Worm (Caenorhabditis elegans): ENCODE measurements around the gene ilcr-2.

Gene ilcr-2

ce11 chrII:5455650-5456355, 19.2 kb upstream of the ilcr-2 start, which contains the start of gene daz-1:
daz-1 (plus strand) TSS chrII:5456305.
- no peak for TF ChIP-seq saeg-2 (GFP tag; IDR thresholded peaks at IDR 0.05)
- TF ChIP-seq unc-62 (GFP tag; optimal IDR thresholded peaks at IDR 0.05 in 1 of 2) = peak in 1 of 2 experiments; percentile 91
- TF ChIP-seq unc-62 (tag; optimal IDR thresholded peaks at IDR 0.05) = no peak
- TF ChIP-seq unc-130 (GFP tag; optimal IDR thresholded peaks at IDR 0.05) = peak; percentile 18

- TF ChIP-seq mxl-3 (GFP tag; optimal IDR thresholded peaks at IDR 0.05) = peak; percentile 25
- peak; percentile 27 for TF ChIP-seq nhr-28 (tag; optimal IDR thresholded peaks at IDR 0.05)
- TF ChIP-seq F26F4.8 (GFP tag; conservative IDR thresholded peaks at IDR 0.05) = no peak
- TF ChIP-seq egl-27 (tag; optimal IDR thresholded peaks at IDR 0.05) = no peak
- no peak for TF ChIP-seq hlh-11 (tag; optimal IDR thresholded peaks at IDR 0.05)
Observed at ce11 chrII:5458683-5459410, 16.2 kb upstream of the ilcr-2 start.

ce11 chrII:5459534-5459933, 15.5 kb upstream of the ilcr-2 start:
- TF ChIP-seq cey-2 (tag; optimal IDR thresholded peaks at IDR 0.05; ENCODE audit: borderline replicate concordance, insufficient read depth) = no peak
- TF ChIP-seq nhr-28 (tag; optimal IDR thresholded peaks at IDR 0.05) = peak; percentile 55
- TF ChIP-seq hlh-11 (tag; optimal IDR thresholded peaks at IDR 0.05) = peak; percentile 33

- peak; percentile 14 for TF ChIP-seq hlh-30 (tag; optimal IDR thresholded peaks at IDR 0.05; ENCODE audit: insufficient read depth)
- TF ChIP-seq spr-3 (GFP tag; optimal IDR thresholded peaks at IDR 0.05) = no peak
- peak; percentile 33 for TF ChIP-seq nhr-28 (tag; optimal IDR thresholded peaks at IDR 0.05)
- no peak for TF ChIP-seq pha-4 (GFP tag; IDR thresholded peaks at IDR 0.05)
- TF ChIP-seq pha-4 (tag; optimal IDR thresholded peaks at IDR 0.05) = peak; percentile 20
- peak; percentile 29 for TF ChIP-seq mep-1 (tag; optimal IDR thresholded peaks at IDR 0.05)
- peak; percentile 64 for TF ChIP-seq hlh-11 (tag; optimal IDR thresholded peaks at IDR 0.05)
- peak in 1 of 2 experiments; percentile 75 for TF ChIP-seq unc-62 (GFP tag; optimal IDR thresholded peaks at IDR 0.05 in 1 of 2)
- TF ChIP-seq unc-62 (tag; optimal IDR thresholded peaks at IDR 0.05) = no peak
- no peak for TF ChIP-seq lin-13 (GFP tag; optimal IDR thresholded peaks at IDR 0.05)
- peak; percentile 6 for TF ChIP-seq aha-1 (tag)
- TF ChIP-seq daf-16 (GFP tag; optimal IDR thresholded peaks at IDR 0.05) = no peak
- peak; percentile 58 for TF ChIP-seq daf-16 (tag; optimal IDR thresholded peaks at IDR 0.05)
- no peak for TF ChIP-seq lin-38 (GFP tag; IDR thresholded peaks at IDR 0.05)
- TF ChIP-seq mes-2 (tag; optimal IDR thresholded peaks at IDR 0.05; ENCODE audit: poor library complexity, severe bottlenecking) = peak; percentile 45
- TF ChIP-seq hmg-1.1 (GFP tag; IDR thresholded peaks at IDR 0.05) = peak; percentile 30; the same call in 1 of the 2 replicates
- peak; percentile 38 for TF ChIP-seq dve-1 (tag; optimal IDR thresholded peaks at IDR 0.05; ENCODE audit: insufficient read depth)
- no peak for TF ChIP-seq zip-11 (GFP tag; IDR thresholded peaks at IDR 0.05)
Observed at ce11 chrII:5460911-5461310, 14.1 kb upstream of the ilcr-2 start.

- TF ChIP-seq nhr-25 (tag; optimal IDR thresholded peaks at IDR 0.05; ENCODE audit: borderline replicate concordance, insufficient read depth) (no peak), mxl-3 (GFP tag; optimal IDR thresholded peaks at IDR 0.05) (no peak), unc-130 (GFP tag; optimal IDR thresholded peaks at IDR 0.05) (no peak), mdt-29 (GFP tag; IDR thresholded peaks at IDR 0.05) (no peak), ceh-82 (tag; optimal IDR thresholded peaks at IDR 0.05) (no peak), nhr-6 (tag; optimal IDR thresholded peaks at IDR 0.05) (no peak), nhr-28 (tag; optimal IDR thresholded peaks at IDR 0.05) (peak; percentile 48), Y48G9A.11 (GFP tag; IDR thresholded peaks at IDR 0.05) (no peak), unc-39 (tag; optimal IDR thresholded peaks at IDR 0.05) (no peak), hif-1 (tag; optimal IDR thresholded peaks at IDR 0.05) (no peak), mep-1 (tag; optimal IDR thresholded peaks at IDR 0.05) (peak; percentile 13), dmd-9 (GFP tag; IDR thresholded peaks at IDR 0.05) (no peak), hlh-11 (tag; optimal IDR thresholded peaks at IDR 0.05) (peak; percentile 40), pqm-1 (tag; optimal IDR thresholded peaks at IDR 0.05) (no peak), hmg-1.1 (GFP tag; IDR thresholded peaks at IDR 0.05) (0 out of 2 replicates have a peak, but pooled peaks have one; percentile 32), lim-7 (GFP tag; IDR thresholded peaks at IDR 0.05) (no peak), nhr-77 (tag; optimal IDR thresholded peaks at IDR 0.05) (no peak), hlh-30 (tag; optimal IDR thresholded peaks at IDR 0.05; ENCODE audit: insufficient read depth) (peak; percentile 10), dmd-8 (GFP tag; IDR thresholded peaks at IDR 0.05) (no peak), nhr-11 (tag; optimal IDR thresholded peaks at IDR 0.05) (peak; percentile 21), nhr-237 (tag; optimal IDR thresholded peaks at IDR 0.05) (no peak), lsy-2 (tag; optimal IDR thresholded peaks at IDR 0.05) (peak in 1 of 2 experiments; percentile 10)
Observed at ce11 chrII:5463692-5464300, 11.2 kb upstream of the ilcr-2 start.
